Worm (Caenorhabditis elegans) whole organism, late embryonic: Measurements from ENCODE around the gene ZC204.12.

Source experiments
- C08G9.2 ChIP-seq: sonication (generic microtip); optimal IDR thresholded peaks from 2 replicates; lab custom pipeline; 2016; ENCODE audit warnings: mild to moderate bottlenecking, missing genetic modification characterization, moderate library complexity, missing compliant biosample characterization
- F13H6.1 ChIP-seq: sonication (generic microtip); optimal IDR thresholded peaks from 2 replicates; lab custom pipeline; 2016; ENCODE audit warnings: missing genetic modification characterization, missing compliant biosample characterization
- K02D7.2 ChIP-seq: sonication (generic microtip); optimal IDR thresholded peaks from 2 replicates; lab custom pipeline; 2017; ENCODE audit warnings: mild to moderate bottlenecking, missing genetic modification characterization, missing compliant biosample characterization
- K09A11.1 ChIP-seq: sonication (generic microtip); optimal IDR thresholded peaks from 2 replicates; lab custom pipeline; 2017; ENCODE audit warnings: antibody characterized with exemption, mild to moderate bottlenecking, missing genetic modification characterization, missing compliant biosample characterization; ENCODE audit not compliant: insufficient read depth
- Y22D7AL.16 ChIP-seq: sonication (generic microtip); optimal IDR thresholded peaks from 2 replicates; lab custom pipeline; 2016; ENCODE audit warnings: missing genetic modification characterization, missing compliant biosample characterization
- ceh-14 ChIP-seq: sonication (generic microtip); optimal IDR thresholded peaks from 2 replicates; lab custom pipeline; 2016; ENCODE audit warnings: missing genotype, missing genetic modification characterization, missing compliant biosample characterization
- ceh-18 ChIP-seq: sonication (generic microtip); optimal IDR thresholded peaks from 2 replicates; lab custom pipeline; 2016; ENCODE audit warnings: missing genetic modification characterization, missing compliant biosample characterization
- ceh-19 ChIP-seq: fragments of 200-800 bp; sonication (Bioruptor generic); optimal IDR thresholded peaks from 2 replicates; lab custom pipeline; 2018; ENCODE audit warnings: mild to moderate bottlenecking, missing genetic modification characterization, missing compliant biosample characterization
- ceh-22 ChIP-seq: sonication (generic microtip); optimal IDR thresholded peaks from 2 replicates; lab custom pipeline; 2017; ENCODE audit warnings: missing biosample characterization, missing genetic modification characterization
- ceh-30 ChIP-seq: fragments of 150-350 bp; optimal IDR thresholded peaks from 2 replicates; lab custom pipeline; 2014; ENCODE audit warnings: missing biosample characterization, missing genetic modification characterization
- ceh-31 ChIP-seq: sonication (generic microtip); optimal IDR thresholded peaks from 2 replicates; lab custom pipeline; 2016; ENCODE audit warnings: missing genetic modification characterization, missing compliant biosample characterization
- ceh-34 ChIP-seq: sonication (generic microtip); optimal IDR thresholded peaks from 2 replicates; lab custom pipeline; 2016; ENCODE audit warnings: mild to moderate bottlenecking, missing genetic modification characterization, missing compliant biosample characterization
- ceh-45 ChIP-seq: fragments of 200-800 bp; sonication (Bioruptor generic); IDR thresholded peaks from 2 replicates; pipeline ENCODE4 v1.3.6; 2022; ENCODE audit warnings: missing genetic modification reagents, missing genetic modification characterization, missing compliant biosample characterization
- ceh-48 ChIP-seq: sonication (generic microtip); optimal IDR thresholded peaks from 2 replicates; lab custom pipeline; 2016; ENCODE audit warnings: missing genetic modification characterization, inconsistent platforms, missing compliant biosample characterization
- ceh-6 ChIP-seq: fragments of 200-800 bp; sonication (Bioruptor generic); optimal IDR thresholded peaks from 2 replicates; lab custom pipeline; 2018; ENCODE audit warnings: mild to moderate bottlenecking, missing genetic modification characterization, missing compliant biosample characterization
- ceh-9 ChIP-seq: sonication (generic microtip); optimal IDR thresholded peaks from 2 replicates; lab custom pipeline; 2016; ENCODE audit warnings: mild to moderate bottlenecking, missing genetic modification characterization, inconsistent platforms, missing compliant biosample characterization
- elt-2 ChIP-seq: sonication (generic microtip); optimal IDR thresholded peaks from 2 replicates; lab custom pipeline; 2016; ENCODE audit warnings: missing genetic modification reagents, missing genetic modification characterization, missing compliant biosample characterization
- elt-4 ChIP-seq: sonication (generic microtip); optimal IDR thresholded peaks from 2 replicates; lab custom pipeline; 2016; ENCODE audit warnings: missing genetic modification characterization, missing compliant biosample characterization
- ets-4 ChIP-seq: sonication (generic microtip); optimal IDR thresholded peaks from 2 replicates; lab custom pipeline; 2016; ENCODE audit warnings: missing genetic modification characterization, missing compliant biosample characterization
- fkh-6 ChIP-seq: sonication (generic microtip); optimal IDR thresholded peaks from 2 replicates; lab custom pipeline; 2016; ENCODE audit warnings: missing genetic modification characterization, missing compliant biosample characterization
- hlh-13 ChIP-seq: fragments of 200-800 bp; sonication (Bioruptor generic); optimal IDR thresholded peaks from 2 replicates; lab custom pipeline; 2018; ENCODE audit warnings: mild to moderate bottlenecking, missing genetic modification characterization, missing compliant biosample characterization
- hlh-15 ChIP-seq: sonication (generic microtip); optimal IDR thresholded peaks from 2 replicates; lab custom pipeline; 2016; ENCODE audit warnings: missing genetic modification characterization, missing compliant biosample characterization
- hlh-6 ChIP-seq: sonication (generic microtip); optimal IDR thresholded peaks from 2 replicates; lab custom pipeline; 2016; ENCODE audit warnings: missing genotype, missing genetic modification characterization, missing compliant biosample characterization
- hlh-8 ChIP-seq: sonication (generic microtip); optimal IDR thresholded peaks from 2 replicates; lab custom pipeline; 2016; ENCODE audit warnings: missing genotype, missing genetic modification characterization, missing compliant biosample characterization
- mec-3 ChIP-seq: sonication (generic microtip); optimal IDR thresholded peaks from 2 replicates; lab custom pipeline; 2016; ENCODE audit warnings: borderline replicate concordance, missing genetic modification characterization, missing compliant biosample characterization
- nfya-1 ChIP-seq: sonication (generic microtip); optimal IDR thresholded peaks from 2 replicates; lab custom pipeline; 2017; ENCODE audit warnings: missing genetic modification characterization, mild to moderate bottlenecking, missing compliant biosample characterization, antibody characterized with exemption, moderate library complexity
- nhr-11 ChIP-seq: fragments of 150-350 bp; optimal IDR thresholded peaks from 2 replicates; lab custom pipeline; 2014; ENCODE audit warnings: missing biosample characterization, missing genetic modification characterization
- nhr-232 ChIP-seq: sonication (generic microtip); optimal IDR thresholded peaks from 2 replicates; lab custom pipeline; 2016; ENCODE audit warnings: missing genetic modification characterization, missing compliant biosample characterization
- npax-4 ChIP-seq: sonication (generic microtip); optimal IDR thresholded peaks from 2 replicates; lab custom pipeline; 2016; ENCODE audit warnings: missing genetic modification characterization, missing compliant biosample characterization
- odd-2 ChIP-seq: sonication (generic microtip); optimal IDR thresholded peaks from 2 replicates; lab custom pipeline; 2017; ENCODE audit warnings: antibody characterized with exemption, mild to moderate bottlenecking, missing genetic modification characterization, missing compliant biosample characterization
- pha-4 ChIP-seq: fragments of 150-350 bp; optimal IDR thresholded peaks from 2 replicates; lab custom pipeline; 2018; ENCODE audit warnings: missing biosample characterization, missing genetic modification reagents, missing genetic modification characterization
- pros-1 ChIP-seq: fragments of 150-350 bp; optimal IDR thresholded peaks from 2 replicates; lab custom pipeline; 2014; ENCODE audit warnings: missing biosample characterization, missing genetic modification reagents, missing genetic modification characterization
- ref-2 ChIP-seq: sonication (generic microtip); optimal IDR thresholded peaks from 2 replicates; lab custom pipeline; 2016; ENCODE audit warnings: missing genetic modification characterization, missing compliant biosample characterization
- sox-4 ChIP-seq: sonication (generic microtip); optimal IDR thresholded peaks from 2 replicates; lab custom pipeline; 2017; ENCODE audit warnings: mild to moderate bottlenecking, missing genetic modification characterization, inconsistent platforms, missing compliant biosample characterization
- syd-9 ChIP-seq: sonication (generic microtip); optimal IDR thresholded peaks from 2 replicates; lab custom pipeline; 2016; ENCODE audit warnings: mild to moderate bottlenecking, missing genetic modification characterization, moderate library complexity, missing compliant biosample characterization
- ttx-3 ChIP-seq: sonication (generic microtip); optimal IDR thresholded peaks from 2 replicates; lab custom pipeline; 2016; ENCODE audit warnings: missing genetic modification reagents, missing genetic modification characterization, missing compliant biosample characterization
- unc-3 ChIP-seq, 2 experiments: fragments of 200-800 bp in 1 of 2; sonication (Bioruptor generic) in 1 of 2; sonication (generic microtip) in 1 of 2; conservative IDR thresholded peaks in 1 of 2; optimal IDR thresholded peaks in 1 of 2; 2 replicates each; pipeline versions ENCODE4 v1.3.6 to Lab custom; 2016 to 2022; ENCODE audit warnings: missing compliant biosample characterization in 2 of 2, missing genetic modification characterization in 2 of 2, missing genetic modification reagents in 1 of 2
- zip-5 ChIP-seq: sonication (generic microtip); optimal IDR thresholded peaks from 2 replicates; lab custom pipeline; 2016; ENCODE audit warnings: missing genetic modification characterization, missing compliant biosample characterization

The ZC204.12 gene

DNA sequence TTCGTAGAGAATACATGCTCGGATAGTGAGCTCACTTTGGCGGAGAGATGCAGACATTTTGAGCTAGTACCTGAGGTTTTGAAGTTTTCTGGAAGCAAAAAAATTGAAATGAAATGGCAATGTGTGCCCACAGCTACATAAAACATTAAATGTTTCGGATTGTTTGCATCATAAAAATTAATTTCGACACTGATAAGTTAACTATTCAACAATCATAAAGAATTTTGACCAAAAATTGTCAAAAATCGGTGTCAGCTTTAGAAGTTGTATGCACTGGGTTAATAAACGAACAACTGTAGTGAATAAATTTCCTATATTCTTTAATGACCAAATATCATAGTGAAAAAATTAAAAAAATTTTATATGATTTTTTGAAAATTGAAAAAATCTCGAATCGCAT, 38.2 kb downstream of the ZC204.12 start, which contains the start of gene fbxa-166:
fbxa-166 (minus strand) TSS at position 101 of the 400 bp plus-strand sequence.
- no peak for TF ChIP-seq ceh-45
- TF ChIP-seq unc-3 (GFP tag; conservative IDR thresholded peaks at IDR 0.05; lab: Robert Waterston, UW), result no peak
- TF ChIP-seq unc-3 (tag; optimal IDR thresholded peaks at IDR 0.05; lab: Kevin White, UChicago), result no peak
- no peak for TF ChIP-seq ceh-9 (tag; lab: Kevin White, UChicago)
- no peak for TF ChIP-seq K02D7.2
- TF ChIP-seq hlh-13 (GFP tag; lab: Kevin White, UChicago), result no peak
- TF ChIP-seq ceh-48 (tag; lab: Kevin White, UChicago), result no peak
- TF ChIP-seq ceh-34 (tag; lab: Kevin White, UChicago), result no peak
- TF ChIP-seq ttx-3, result no peak
- TF ChIP-seq ref-2 (tag; lab: Kevin White, UChicago), result no peak
- TF ChIP-seq ceh-18, result no peak
- TF ChIP-seq elt-2 (tag; lab: Kevin White, UChicago), result no peak
- no peak for TF ChIP-seq ceh-19
- no peak for TF ChIP-seq pros-1
- TF ChIP-seq syd-9, result no peak
- no peak for TF ChIP-seq sox-4 (tag; lab: Kevin White, UChicago)
- TF ChIP-seq pha-4 (tag; lab: Kevin White, UChicago), result no peak
- no peak for TF ChIP-seq hlh-6 (tag; lab: Kevin White, UChicago)
- no peak for TF ChIP-seq hlh-8 (tag; lab: Kevin White, UChicago)
- no peak for TF ChIP-seq hlh-15 (tag; lab: Kevin White, UChicago)
- TF ChIP-seq, all 69 proteins: peak for 0

DNA sequence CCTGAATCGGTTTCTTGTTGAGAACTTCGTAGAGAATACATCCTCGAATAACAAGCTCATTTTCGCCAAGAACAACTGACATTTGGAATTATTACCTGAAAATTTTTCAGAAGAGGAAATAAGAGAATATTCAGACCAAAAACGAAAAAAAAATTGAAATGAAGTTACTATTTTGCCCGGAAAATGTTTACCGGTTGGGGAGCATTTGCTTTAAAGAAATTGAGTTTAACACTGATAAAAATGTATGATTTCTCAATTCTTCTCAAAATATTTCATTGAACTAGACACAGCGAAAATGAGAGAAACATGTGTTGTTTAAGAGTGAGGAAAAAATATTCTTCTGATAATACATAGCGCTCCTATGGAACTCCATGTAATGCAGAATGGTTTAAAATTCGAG, 40.7 kb downstream of the ZC204.12 start, which contains the start of gene fbxa-165:
fbxa-165 (minus strand) TSS at position 101 of the 400 bp plus-strand sequence.
- no peak for TF ChIP-seq ets-4 (tag; lab: Kevin White, UChicago)
- no peak for TF ChIP-seq odd-2 (tag; lab: Kevin White, UChicago)
- TF ChIP-seq sox-4 (tag; lab: Kevin White, UChicago), result no peak
- TF ChIP-seq nfya-1, result no peak
- no peak for TF ChIP-seq elt-2 (tag; lab: Kevin White, UChicago)

DNA sequence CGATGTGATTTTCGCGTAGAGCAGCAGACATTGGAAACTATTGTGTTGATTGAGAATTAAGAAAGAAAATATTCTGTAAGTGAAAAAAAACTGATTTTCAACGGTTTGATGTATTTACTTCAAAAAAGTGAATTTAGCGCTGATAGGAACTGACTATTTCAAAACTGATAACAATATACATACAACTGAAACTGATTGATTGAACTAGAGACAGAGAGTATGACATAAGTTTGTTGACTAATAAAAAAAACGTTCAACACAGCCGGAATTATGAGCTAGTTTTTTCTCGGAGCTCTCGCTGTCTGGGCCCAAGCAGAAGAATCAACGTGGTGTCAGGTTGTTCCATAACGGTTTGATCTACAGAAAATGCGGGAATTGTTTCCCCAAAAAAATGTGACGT, 43.1 kb downstream of the ZC204.12 start, which contains the start of gene fbxa-164:
fbxa-164 (minus strand) TSS at position 101 of the 400 bp plus-strand sequence.
- TF ChIP-seq sox-4 (tag; lab: Kevin White, UChicago) (no peak), C08G9.2 (tag; lab: Kevin White, UChicago) (no peak), elt-2 (tag; lab: Kevin White, UChicago) (no peak), ceh-6 (GFP tag; lab: Kevin White, UChicago) (no peak), K02D7.2 (no peak), ceh-14 (tag; lab: Kevin White, UChicago) (no peak), elt-4 (tag; lab: Kevin White, UChicago) (no peak), nhr-232 (tag; lab: Kevin White, UChicago) (no peak), ets-4 (tag; lab: Kevin White, UChicago) (no peak), ceh-22 (tag; lab: Kevin White, UChicago) (no peak), ceh-31 (tag; lab: Kevin White, UChicago) (no peak), nhr-11 (tag; lab: Kevin White, UChicago) (no peak), F13H6.1 (tag; lab: Kevin White, UChicago) (no peak), K09A11.1 (tag; lab: Kevin White, UChicago) (no peak), Y22D7AL.16 (tag; lab: Kevin White, UChicago) (no peak)

DNA sequence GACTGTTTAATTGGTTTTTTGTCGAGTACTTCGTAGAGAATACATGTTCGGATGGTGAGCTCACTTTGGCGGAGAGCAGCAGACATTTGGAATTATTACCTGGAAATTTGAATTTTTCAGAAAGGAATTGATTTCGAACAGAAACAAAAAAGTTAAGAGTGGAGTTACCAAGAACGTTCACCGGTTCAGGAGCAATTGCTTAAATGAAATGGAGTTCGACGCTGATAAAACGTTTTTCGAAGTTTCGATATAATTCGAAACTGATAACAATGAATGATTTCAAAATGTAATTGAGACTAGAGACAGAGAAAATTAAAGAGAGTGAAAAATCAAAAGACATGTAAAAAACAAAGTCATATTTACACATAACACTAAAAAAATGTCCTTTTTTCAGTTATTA, 46.5 kb downstream of the ZC204.12 start, which contains the start of gene fbxa-163:
fbxa-163 (minus strand) TSS at position 101 of the 400 bp plus-strand sequence.
- TF ChIP-seq sox-4 (tag; lab: Kevin White, UChicago) (no peak), zip-5 (tag; lab: Kevin White, UChicago) (no peak), mec-3 (tag; lab: Kevin White, UChicago) (no peak), pha-4 (tag; lab: Kevin White, UChicago) (no peak), ceh-30 (tag; lab: Kevin White, UChicago) (no peak), ceh-48 (tag; lab: Kevin White, UChicago) (no peak), npax-4 (tag; lab: Kevin White, UChicago) (no peak), fkh-6 (tag; lab: Kevin White, UChicago) (no peak), ceh-9 (tag; lab: Kevin White, UChicago) (no peak), K09A11.1 (tag; lab: Kevin White, UChicago) (no peak), ceh-31 (tag; lab: Kevin White, UChicago) (no peak), ceh-45 (no peak)
- TF ChIP-seq, all 69 proteins: peak for 0
